Fruit fly (Drosophila melanogaster) whole organism: ENCODE results near the gene DCTN6-p27.

Experiments
- CG8478 ChIP-seq: fragments of >200 bp; optimal IDR thresholded peaks from 2 replicates; lab custom pipeline; 2018; ENCODE audit warnings: inconsistent platforms
- Dll ChIP-seq: fragments of >200 bp; optimal IDR thresholded peaks from 2 replicates; lab custom pipeline; 2017
- EcR ChIP-seq, 2 experiments: fragments of >200 bp; optimal IDR thresholded peaks; 2 replicates each; lab custom pipeline; 2017; ENCODE audit warnings: missing biosample characterization in 2 of 2, missing genetic modification characterization in 2 of 2, missing genetic modification reagents in 2 of 2
- pan ChIP-seq: fragments of >200 bp; optimal IDR thresholded peaks from 2 replicates; lab custom pipeline; 2017
- psq ChIP-seq: fragments of >200 bp; optimal IDR thresholded peaks from 2 replicates; lab custom pipeline; 2017
- usp ChIP-seq: fragments of >200 bp; optimal IDR thresholded peaks from 2 replicates; lab custom pipeline; 2017; ENCODE audit warnings: missing biosample characterization, missing genetic modification characterization, mixed read lengths

DCTN6-p27 gene

DNA sequence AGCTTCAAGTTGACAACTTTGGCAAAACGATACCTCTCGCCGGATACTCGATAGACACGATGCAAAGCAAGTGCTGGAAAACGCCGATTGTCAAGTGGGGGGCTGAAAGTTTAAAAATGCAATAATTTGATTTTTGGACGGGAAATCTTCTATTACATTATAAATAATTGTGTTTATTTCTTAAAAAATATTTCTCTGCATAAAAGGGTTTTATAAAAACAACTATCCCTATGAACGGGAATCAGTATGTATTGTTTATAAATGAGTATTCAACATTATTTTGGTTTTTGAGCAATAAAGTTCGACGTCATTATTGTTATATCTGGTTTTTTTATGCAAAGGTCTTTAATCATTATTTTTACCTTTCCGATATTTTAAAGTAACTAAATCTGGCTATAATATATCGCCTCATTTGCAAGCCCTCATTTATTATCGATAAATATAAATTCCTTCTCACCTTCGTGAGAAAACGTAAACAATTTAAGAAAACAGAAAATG lies at the start of gene DCTN6-p27, which contains the start of gene AsnRS:
Gene DCTN6-p27 (plus strand): TSS at position 419 of the 498 bp plus-strand sequence.
Gene AsnRS (minus strand): TSS at position 50 of the 498 bp plus-strand sequence.
- TF ChIP-seq CG8478 (lab: Kevin White, UChicago) (no peak), Dll (lab: Kevin White, UChicago) (no peak), pan (lab: Kevin White, UChicago) (no peak), psq (lab: Kevin White, UChicago) (no peak), usp (GFP tag; lab: Kevin White, UChicago) (no peak), EcR (GFP tag; optimal IDR thresholded peaks at IDR 0.05; lab: Kevin White, UChicago) (no peak)

- no peak for TF ChIP-seq usp (GFP tag; lab: Kevin White, UChicago)
- TF ChIP-seq Dll (lab: Kevin White, UChicago): no peak
- TF ChIP-seq EcR (GFP tag; optimal IDR thresholded peaks at IDR 0.05; lab: Kevin White, UChicago): no peak
- no peak for TF ChIP-seq pan (lab: Kevin White, UChicago)
- TF ChIP-seq CG8478 (lab: Kevin White, UChicago): no peak
- no peak for TF ChIP-seq psq (lab: Kevin White, UChicago)
Measured at dm6 chr2L:19083320-19083764, 48.8 kb upstream of the DCTN6-p27 start.

- TF ChIP-seq Dll (lab: Kevin White, UChicago) (no peak), EcR (GFP tag; optimal IDR thresholded peaks at IDR 0.05; lab: Kevin White, UChicago) (no peak), psq (lab: Kevin White, UChicago) (no peak), pan (lab: Kevin White, UChicago) (no peak), usp (GFP tag; lab: Kevin White, UChicago) (no peak), CG8478 (lab: Kevin White, UChicago) (no peak)
Measured at dm6 chr2L:19088895-19089294, 43.2 kb upstream of the DCTN6-p27 start.

DNA sequence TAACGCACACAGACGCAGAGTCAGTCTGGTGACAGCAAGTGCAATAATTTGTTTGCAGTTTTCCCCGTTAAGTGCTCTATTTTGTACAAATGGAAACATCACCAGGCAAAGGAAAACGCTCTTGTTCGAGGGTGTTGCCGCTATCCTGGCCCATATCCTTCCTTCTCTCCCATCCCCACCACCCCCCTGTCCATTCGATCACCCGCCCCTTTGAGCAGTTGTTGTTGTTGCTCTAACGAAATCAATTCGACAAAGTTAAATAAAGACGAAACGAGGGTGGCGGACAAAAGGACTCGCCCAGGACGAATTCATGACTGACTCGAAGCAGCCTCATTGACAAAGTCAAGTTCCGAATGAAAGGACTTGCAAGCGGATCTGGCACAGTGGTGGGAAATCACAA lies 42.7 kb upstream of the DCTN6-p27 start:
- TF ChIP-seq pan (lab: Kevin White, UChicago): no peak
- no peak for TF ChIP-seq usp (GFP tag; lab: Kevin White, UChicago)
- TF ChIP-seq CG8478 (lab: Kevin White, UChicago): no peak
- no peak for TF ChIP-seq Dll (lab: Kevin White, UChicago)
- TF ChIP-seq EcR (GFP tag; optimal IDR thresholded peaks at IDR 0.05; lab: Kevin White, UChicago): no peak
- no peak for TF ChIP-seq psq (lab: Kevin White, UChicago)

dm6 chr2L:19093868-19094267 lies 38.3 kb upstream of the DCTN6-p27 start:
- TF ChIP-seq Dll (lab: Kevin White, UChicago) (no peak), pan (lab: Kevin White, UChicago) (no peak), CG8478 (lab: Kevin White, UChicago) (no peak), EcR (GFP tag; optimal IDR thresholded peaks at IDR 0.05; lab: Kevin White, UChicago) (no peak), psq (lab: Kevin White, UChicago) (no peak), usp (GFP tag; lab: Kevin White, UChicago) (no peak)

dm6 chr2L:19096361-19096760 lies 35.8 kb upstream of the DCTN6-p27 start:
- TF ChIP-seq psq (lab: Kevin White, UChicago) (no peak), pan (lab: Kevin White, UChicago) (no peak), Dll (lab: Kevin White, UChicago) (no peak), EcR (GFP tag; optimal IDR thresholded peaks at IDR 0.05; lab: Kevin White, UChicago) (no peak), CG8478 (lab: Kevin White, UChicago) (no peak), usp (GFP tag; lab: Kevin White, UChicago) (no peak)

dm6 chr2L:19097374-19097773 lies 34.7 kb upstream of the DCTN6-p27 start:
- TF ChIP-seq pan (lab: Kevin White, UChicago) (no peak), CG8478 (lab: Kevin White, UChicago) (no peak), usp (GFP tag; lab: Kevin White, UChicago) (no peak), EcR (GFP tag; optimal IDR thresholded peaks at IDR 0.05; lab: Kevin White, UChicago) (no peak), Dll (lab: Kevin White, UChicago) (no peak), psq (lab: Kevin White, UChicago) (no peak)

DNA sequence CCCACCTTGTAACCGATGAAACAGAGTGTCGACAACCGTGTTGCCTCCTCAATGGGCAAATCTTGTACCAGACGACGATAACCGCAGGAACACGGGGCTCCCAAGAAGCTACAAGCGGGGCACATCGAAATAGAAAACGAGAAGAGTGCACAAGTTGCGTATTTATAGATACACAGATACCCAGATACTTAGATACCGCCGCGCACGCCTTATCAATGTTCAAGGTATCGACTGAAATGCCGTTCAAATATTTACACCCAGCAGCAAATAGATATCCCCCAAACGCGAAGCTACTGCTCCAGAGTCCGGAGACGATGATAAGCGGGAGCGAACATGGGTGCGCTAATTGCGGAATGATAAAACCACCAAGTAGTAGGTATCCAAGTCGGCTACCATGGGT lies 33.5 kb upstream of the DCTN6-p27 start:
- TF ChIP-seq usp (GFP tag; lab: Kevin White, UChicago) (no peak), pan (lab: Kevin White, UChicago) (no peak), Dll (lab: Kevin White, UChicago) (no peak), EcR (GFP tag; optimal IDR thresholded peaks at IDR 0.05; lab: Kevin White, UChicago) (no peak), psq (lab: Kevin White, UChicago) (no peak), CG8478 (lab: Kevin White, UChicago) (no peak)

DNA sequence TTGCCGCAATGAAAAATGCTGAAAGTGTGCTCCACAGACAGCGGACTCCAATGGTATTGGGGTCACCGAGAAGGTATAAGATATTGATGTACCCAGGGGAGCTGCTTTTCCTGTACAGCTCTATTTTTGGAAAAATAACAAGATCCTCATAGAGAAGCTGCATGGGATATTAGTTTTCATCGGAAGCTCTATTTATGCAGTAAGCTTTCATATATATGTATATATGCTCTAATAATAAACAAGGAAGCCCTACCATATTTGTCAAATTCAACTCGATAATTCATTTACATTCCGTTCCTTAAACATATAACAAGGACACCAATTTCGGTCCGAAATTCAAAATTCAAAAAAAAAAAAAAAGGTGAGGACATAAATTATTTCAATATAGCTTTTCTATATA lies 30.4 kb upstream of the DCTN6-p27 start, which contains the start of the genes CG17344 and CG43731:
Gene CG17344 (plus strand): TSS at position 301 of the 400 bp plus-strand sequence.
Gene CG43731 (plus strand): TSS at position 301 of the 400 bp plus-strand sequence.
- TF ChIP-seq CG8478 (lab: Kevin White, UChicago) (no peak), Dll (lab: Kevin White, UChicago) (no peak), usp (GFP tag; lab: Kevin White, UChicago) (no peak), EcR (GFP tag; optimal IDR thresholded peaks at IDR 0.05; lab: Kevin White, UChicago) (no peak), psq (lab: Kevin White, UChicago) (no peak), pan (lab: Kevin White, UChicago) (no peak)

dm6 chr2L:19103176-19103921 lies 28.8 kb upstream of the DCTN6-p27 start:
- TF ChIP-seq usp (GFP tag; lab: Kevin White, UChicago) (no peak), CG8478 (lab: Kevin White, UChicago) (no peak), EcR (GFP tag; optimal IDR thresholded peaks at IDR 0.05; lab: Kevin White, UChicago) (no peak), pan (lab: Kevin White, UChicago) (no peak), Dll (lab: Kevin White, UChicago) (no peak), psq (lab: Kevin White, UChicago) (no peak)

DNA sequence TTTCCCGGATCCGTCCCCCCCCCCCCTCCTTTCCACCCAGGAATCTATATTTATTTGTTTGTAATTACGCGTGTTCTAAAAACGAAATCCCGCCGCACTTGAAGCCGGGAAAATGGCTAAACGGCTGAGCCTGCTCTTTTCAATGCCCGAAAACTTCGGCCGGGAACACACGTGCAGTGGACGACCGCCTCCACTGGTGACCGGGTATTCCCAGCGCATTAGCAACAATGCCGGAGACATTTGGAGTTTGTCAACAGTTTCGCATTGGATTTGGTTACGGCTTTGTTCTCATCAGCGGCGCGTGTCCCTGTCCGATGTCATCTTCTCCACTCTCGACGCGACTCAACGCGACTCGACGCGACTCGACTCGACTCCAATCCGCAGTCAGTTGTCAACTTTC lies 27.7 kb upstream of the DCTN6-p27 start:
- no peak for TF ChIP-seq Dll (lab: Kevin White, UChicago)
- TF ChIP-seq CG8478 (lab: Kevin White, UChicago): no peak
- no peak for TF ChIP-seq usp (GFP tag; lab: Kevin White, UChicago)
- no peak for TF ChIP-seq psq (lab: Kevin White, UChicago)
